Worm (Caenorhabditis elegans): Measurements from ENCODE around the gene H11E01.3.

Gene H11E01.3

DNA sequence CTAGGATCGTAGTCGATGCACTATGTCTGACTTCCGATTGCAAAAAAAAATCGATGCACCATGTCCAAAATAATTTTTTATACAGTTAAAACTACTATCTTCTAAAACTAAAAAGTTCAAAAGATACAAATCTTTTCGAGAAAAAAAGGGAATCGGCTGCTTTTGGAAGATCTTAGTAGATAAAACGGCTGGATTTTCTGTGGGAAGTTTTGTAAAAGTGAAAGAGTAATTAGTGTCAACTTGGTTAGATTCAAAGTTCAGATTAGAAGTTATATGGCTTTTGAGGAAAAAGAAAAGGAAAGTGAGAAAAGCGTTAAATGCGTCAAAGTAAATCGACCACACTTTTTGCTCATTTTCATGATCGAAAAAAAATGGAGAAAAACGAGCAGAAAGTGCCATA, 17.6 kb upstream of the H11E01.3 start:
- TF ChIP-seq pha-4 (tag; optimal IDR thresholded peaks at IDR 0.05), result no peak
- TF ChIP-seq bed-3 (GFP tag; optimal IDR thresholded peaks at IDR 0.05), result no peak
- TF ChIP-seq M03D4.4 (tag; optimal IDR thresholded peaks at IDR 0.05), result no peak
- no peak for TF ChIP-seq mls-2 (tag; optimal IDR thresholded peaks at IDR 0.05)
- no peak for TF ChIP-seq mep-1 (tag; optimal IDR thresholded peaks at IDR 0.05)
- no peak for TF ChIP-seq nhr-28 (tag; optimal IDR thresholded peaks at IDR 0.05)
- TF ChIP-seq nhr-12 (tag; optimal IDR thresholded peaks at IDR 0.05), result no peak
- TF ChIP-seq blmp-1 (tag; optimal IDR thresholded peaks at IDR 0.05), result no peak
- TF ChIP-seq nhr-2 (tag; optimal IDR thresholded peaks at IDR 0.05), result no peak
- no peak for TF ChIP-seq ceh-39 (tag; optimal IDR thresholded peaks at IDR 0.05)
- no peak for TF ChIP-seq ztf-11 (tag; optimal IDR thresholded peaks at IDR 0.05)
- TF ChIP-seq ceh-83 (GFP tag; optimal IDR thresholded peaks at IDR 0.05), result no peak

DNA sequence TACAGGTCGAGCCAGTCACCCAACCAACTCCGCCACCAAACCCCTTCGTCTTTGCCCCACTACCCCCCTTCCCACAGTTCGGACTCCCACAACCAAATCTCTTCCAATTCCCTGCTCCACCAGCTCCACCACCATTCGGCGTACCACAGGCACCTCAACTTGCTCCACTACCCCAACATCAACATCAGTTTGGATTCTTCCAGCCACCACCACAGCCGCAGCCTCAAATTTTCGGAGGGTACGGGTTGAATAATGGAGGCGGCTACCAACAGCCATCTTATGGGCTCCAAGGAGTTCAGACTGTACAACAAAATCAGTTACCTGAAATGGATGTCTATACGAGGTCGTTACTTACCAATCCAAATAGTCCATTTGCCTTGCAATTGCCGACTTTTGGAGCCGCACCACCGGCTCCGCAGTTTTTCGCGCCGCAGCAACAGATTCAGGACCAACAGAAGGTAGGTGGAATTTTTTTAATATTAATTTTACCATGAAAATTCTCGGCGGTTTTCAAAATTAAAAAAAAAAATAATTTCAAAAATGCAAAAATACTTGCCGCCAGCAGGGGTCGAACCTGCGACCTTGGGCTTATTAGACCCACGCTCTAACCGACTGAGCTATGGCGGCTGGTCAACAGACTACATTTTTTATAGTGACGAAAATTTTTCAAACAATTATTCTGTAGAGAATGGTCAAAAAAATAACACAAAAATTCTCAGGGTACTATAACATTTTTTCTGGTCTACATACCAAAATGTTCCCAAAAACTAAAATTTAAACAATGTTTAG, 15.4 kb upstream of the H11E01.3 start:
- TF ChIP-seq snpc-4 (tag; optimal IDR thresholded peaks at IDR 0.05) (no peak), unc-39 (tag; optimal IDR thresholded peaks at IDR 0.05) (no peak), ztf-11 (tag; optimal IDR thresholded peaks at IDR 0.05) (no peak), blmp-1 (tag; optimal IDR thresholded peaks at IDR 0.05) (no peak), ceh-83 (GFP tag; optimal IDR thresholded peaks at IDR 0.05) (no peak), mep-1 (tag; optimal IDR thresholded peaks at IDR 0.05) (no peak), ceh-43 (GFP tag; optimal IDR thresholded peaks at IDR 0.05) (no peak), nhr-28 (tag; optimal IDR thresholded peaks at IDR 0.05) (no peak), nhr-76 (tag; optimal IDR thresholded peaks at IDR 0.05) (no peak), nhr-2 (tag; optimal IDR thresholded peaks at IDR 0.05) (no peak), tbx-8 (GFP tag; optimal IDR thresholded peaks at IDR 0.05) (no peak), sem-2 (GFP tag; optimal IDR thresholded peaks at IDR 0.05) (no peak), cnd-1 (tag; optimal IDR thresholded peaks at IDR 0.05) (no peak)

DNA sequence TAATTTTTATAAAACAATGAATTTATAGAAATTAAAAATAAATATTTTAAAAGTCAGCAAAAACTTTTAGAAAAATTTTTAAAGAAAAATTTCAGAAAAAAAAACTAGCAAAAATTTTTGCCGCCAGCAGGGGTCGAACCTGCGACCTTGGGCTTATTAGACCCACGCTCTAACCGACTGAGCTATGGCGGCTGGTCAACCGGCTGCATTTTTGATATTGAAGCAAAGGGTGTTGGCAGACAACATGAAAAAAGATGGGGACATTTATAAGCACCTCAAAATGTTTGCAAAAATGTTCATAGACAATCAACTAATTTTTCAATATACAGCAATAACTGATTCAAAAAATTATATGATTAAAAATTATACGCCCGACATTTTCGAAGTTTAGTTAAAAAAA, 14.7 kb upstream of the H11E01.3 start:
- no peak for TF ChIP-seq cnd-1 (tag; optimal IDR thresholded peaks at IDR 0.05)
- no peak for TF ChIP-seq snpc-4 (tag; optimal IDR thresholded peaks at IDR 0.05)
- no peak for TF ChIP-seq tbx-8 (GFP tag; optimal IDR thresholded peaks at IDR 0.05)
- TF ChIP-seq ceh-83 (GFP tag; optimal IDR thresholded peaks at IDR 0.05), result no peak

DNA sequence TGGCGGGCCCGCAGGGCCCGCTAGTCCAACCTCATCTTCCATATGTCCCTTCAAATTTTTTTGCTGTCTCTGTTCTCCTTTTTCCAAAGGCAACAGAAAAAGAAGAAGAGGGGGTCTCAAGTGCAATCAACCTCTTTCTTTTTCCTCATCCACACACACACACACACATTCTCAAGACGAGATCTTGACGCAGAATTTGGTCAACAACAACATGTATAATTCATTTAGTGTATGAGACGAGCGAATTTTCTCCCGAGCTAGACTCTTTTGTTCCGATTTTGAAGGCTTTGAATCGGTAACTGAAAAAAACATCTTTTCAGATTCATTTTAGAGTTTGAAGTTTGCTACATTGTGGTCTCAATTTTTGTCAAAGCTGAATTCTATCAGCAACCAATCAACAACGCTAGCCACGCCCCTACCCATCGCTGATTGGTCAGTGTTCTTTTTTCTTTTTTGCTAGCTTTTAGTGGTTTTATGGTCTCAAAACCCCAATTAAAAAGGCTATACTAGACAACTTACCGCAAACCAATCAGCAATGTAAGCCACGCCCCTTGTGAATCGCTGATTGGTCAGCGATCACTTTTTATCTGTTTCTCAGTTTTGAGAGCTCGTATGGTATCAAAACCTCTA, 6.5 kb upstream of the H11E01.3 start:
- peak; percentile 81 for TF ChIP-seq ces-1 (GFP tag; optimal IDR thresholded peaks at IDR 0.05)
- no peak for TF ChIP-seq ceh-83 (GFP tag; optimal IDR thresholded peaks at IDR 0.05)
- no peak for TF ChIP-seq elt-3 (tag; optimal IDR thresholded peaks at IDR 0.05)
- no peak for TF ChIP-seq M03D4.4 (tag; optimal IDR thresholded peaks at IDR 0.05)
- TF ChIP-seq elt-1 (tag; optimal IDR thresholded peaks at IDR 0.05; ENCODE audit: borderline replicate concordance, insufficient read depth), result no peak
- TF ChIP-seq nhr-237 (tag; optimal IDR thresholded peaks at IDR 0.05), result no peak

DNA sequence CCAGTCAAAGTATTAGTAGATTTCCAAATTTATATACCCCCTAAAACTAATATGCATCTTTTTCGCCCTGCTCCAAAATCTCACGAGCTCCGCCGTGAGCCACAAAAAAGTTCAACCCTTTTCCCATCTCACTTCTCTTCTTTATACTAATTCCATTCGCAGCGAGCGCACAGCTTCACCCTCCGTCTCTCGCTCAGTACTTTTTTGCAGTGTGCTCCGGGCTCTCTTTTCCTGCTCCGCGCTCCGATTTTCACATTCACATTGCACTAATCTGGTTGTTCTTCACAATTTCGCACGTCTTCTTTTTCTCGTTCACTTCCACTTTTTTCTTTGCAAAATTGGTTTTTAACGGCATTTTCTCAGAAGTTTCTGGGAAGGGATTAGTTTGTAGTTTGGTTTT, 5.4 kb upstream of the H11E01.3 start:
- peak; percentile 33 for TF ChIP-seq ces-1 (GFP tag; optimal IDR thresholded peaks at IDR 0.05)
- TF ChIP-seq sem-2 (GFP tag; optimal IDR thresholded peaks at IDR 0.05), result no peak

DNA sequence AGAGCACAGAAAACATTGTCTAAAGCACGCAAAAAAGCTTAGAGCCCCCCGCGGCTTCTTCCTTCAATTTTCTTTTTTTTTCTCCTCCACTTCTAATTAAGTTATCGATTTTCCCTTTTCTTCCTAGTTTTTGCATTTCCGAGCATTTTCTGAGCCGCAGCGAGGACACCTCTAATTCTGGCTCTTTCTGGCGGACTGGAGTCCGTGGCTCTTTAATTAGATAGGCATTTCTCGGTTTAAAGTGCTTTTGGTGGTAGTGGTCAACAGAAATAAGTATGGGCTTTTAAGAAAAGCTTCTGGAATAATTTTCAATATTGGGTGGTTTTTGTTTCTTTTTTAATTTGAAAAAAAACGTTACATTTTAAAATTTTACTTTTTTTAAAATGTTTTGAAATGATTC, 3.1 kb upstream of the H11E01.3 start:
- peak; percentile 90 for TF ChIP-seq ces-1 (GFP tag; optimal IDR thresholded peaks at IDR 0.05)
- no peak for TF ChIP-seq nhr-12 (tag; optimal IDR thresholded peaks at IDR 0.05)

DNA sequence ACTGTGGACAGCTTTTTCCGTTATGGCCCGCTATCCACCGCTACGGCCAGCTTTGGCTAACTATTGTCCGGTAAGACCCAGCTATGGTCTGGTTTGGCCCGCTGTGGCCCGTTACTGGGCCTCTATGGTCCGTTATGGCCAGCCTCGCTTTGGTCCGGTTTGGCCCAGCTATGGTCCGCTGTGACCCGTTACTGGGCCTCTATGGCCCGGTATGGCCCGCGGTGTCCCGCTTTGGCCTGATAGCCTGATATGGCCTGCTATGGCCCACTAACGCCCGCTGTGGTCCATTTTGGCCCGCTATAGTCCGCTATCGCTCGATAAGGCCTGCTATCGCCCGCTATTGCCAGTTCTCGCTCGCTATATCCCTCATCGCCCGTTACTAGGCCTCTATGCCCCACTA, 2.2 kb upstream of the H11E01.3 start:
- no peak for TF ChIP-seq lin-32 (GFP tag; optimal IDR thresholded peaks at IDR 0.05)
- peak; percentile 43 for TF ChIP-seq sem-2 (GFP tag; optimal IDR thresholded peaks at IDR 0.05)

DNA sequence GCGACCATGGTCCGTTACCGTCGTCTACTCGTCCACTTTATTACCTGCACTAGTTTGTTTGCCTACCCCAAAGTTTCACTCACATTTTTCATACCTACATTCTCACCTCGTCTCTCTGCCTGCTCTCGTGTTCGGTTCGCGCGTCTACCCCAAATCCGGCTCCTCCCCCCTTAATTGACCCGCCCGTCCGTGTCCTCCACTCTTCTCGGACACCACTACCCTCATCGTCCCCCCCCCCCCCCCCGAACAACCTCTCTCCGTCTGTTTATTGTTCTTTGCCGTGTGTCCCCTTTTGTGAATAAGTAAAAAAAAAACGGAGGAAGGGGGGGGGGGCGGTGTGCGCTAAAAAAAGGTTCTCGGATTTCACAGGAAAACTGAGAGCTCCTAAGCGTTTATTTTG, 1.7 kb upstream of the H11E01.3 start:
- TF ChIP-seq nhr-237 (tag; optimal IDR thresholded peaks at IDR 0.05) (no peak), nhr-2 (tag; optimal IDR thresholded peaks at IDR 0.05) (peak; percentile 53), ceh-39 (tag; optimal IDR thresholded peaks at IDR 0.05) (no peak), mls-2 (tag; optimal IDR thresholded peaks at IDR 0.05) (peak; percentile 36), ces-1 (GFP tag; optimal IDR thresholded peaks at IDR 0.05) (no peak), sptf-1 (tag; optimal IDR thresholded peaks at IDR 0.05) (peak; percentile 15)

Measured in whole organism, mixed stage, embryonic.